Worm (Caenorhabditis elegans): ENCODE data around the gene epg-4.
A peak's percentile ranks its signal among the peaks of the same experiment; 100 is the strongest.

epg-4 gene

DNA sequence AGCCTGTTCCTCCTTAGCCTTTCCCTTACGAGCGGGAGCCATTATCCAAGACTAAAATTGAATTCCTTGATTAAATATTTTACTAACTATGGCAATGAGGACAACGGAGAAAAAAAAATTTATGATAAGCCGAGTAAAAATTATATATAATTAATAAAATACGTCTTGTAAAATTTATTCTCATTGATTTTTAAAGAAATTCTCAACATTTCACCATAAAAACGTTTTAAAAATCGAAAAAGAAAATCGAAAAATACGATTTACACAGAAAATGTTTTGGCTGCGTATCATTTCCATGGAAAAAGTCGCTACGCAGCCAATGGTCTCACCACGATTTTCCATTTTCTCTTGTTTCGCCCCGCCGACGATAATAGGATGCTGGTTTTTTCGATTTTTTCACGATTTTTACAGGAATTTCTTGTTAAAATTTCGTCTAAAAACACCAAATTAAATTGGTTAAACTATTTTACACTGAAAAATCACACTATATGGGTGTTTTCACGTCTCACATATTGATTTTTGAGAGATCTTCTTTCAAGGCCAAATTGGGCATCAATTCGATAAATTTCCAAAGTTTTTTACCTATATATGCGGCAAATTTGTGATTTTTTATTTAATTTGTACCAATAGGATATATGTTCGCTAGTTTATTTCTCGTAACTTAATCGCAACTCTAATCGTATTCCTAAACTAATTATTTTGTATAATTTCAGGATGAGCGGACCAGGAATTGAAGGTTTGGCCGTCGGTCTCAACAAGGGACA, 2.2 kb upstream of the epg-4 start, which contains the start of the genes rps-14 and rpl-36 (continued):
- TF ChIP-seq dpl-1 (GFP tag; optimal IDR thresholded peaks at IDR 0.05) (peak; percentile 83 to 86 (median 86)), lin-39 (tag; optimal IDR thresholded peaks at IDR 0.05) (peak; percentile 62), lsy-2 (tag; optimal IDR thresholded peaks at IDR 0.05) (peak; percentile 95 to 96), mep-1 (tag; optimal IDR thresholded peaks at IDR 0.05) (peak; percentile 96), nhr-237 (tag; optimal IDR thresholded peaks at IDR 0.05) (peak; percentile 74), fkh-4 (tag; optimal IDR thresholded peaks at IDR 0.05; ENCODE audit: borderline replicate concordance) (peak; percentile 40), rnt-1 (tag; optimal IDR thresholded peaks at IDR 0.05) (peak; percentile 90), dsc-1 (tag; optimal IDR thresholded peaks at IDR 0.05) (peak; percentile 89), nhr-71 (tag; optimal IDR thresholded peaks at IDR 0.05) (peak; percentile 93), nhr-11 (tag; optimal IDR thresholded peaks at IDR 0.05) (peak; percentile 30), isw-1 (GFP tag; IDR thresholded peaks at IDR 0.05) (peak; percentile 94), lin-15B (tag; optimal IDR thresholded peaks at IDR 0.05) (peak; percentile 90), mef-2 (tag; optimal IDR thresholded peaks at IDR 0.05) (peak; percentile 27), nhr-12 (tag; optimal IDR thresholded peaks at IDR 0.05) (no peak), ces-1 (GFP tag; optimal IDR thresholded peaks at IDR 0.05) (no peak), ceh-8 (GFP tag; optimal IDR thresholded peaks at IDR 0.05) (peak; percentile 67), nhr-85 (tag) (peak; percentile 94), zip-4 (GFP tag; optimal IDR thresholded peaks at IDR 0.05) (peak; percentile 66), fkh-10 (GFP tag; optimal IDR thresholded peaks at IDR 0.05) (peak; percentile 66), zag-1 (tag; optimal IDR thresholded peaks at IDR 0.05) (peak; percentile 51), grh-1 (GFP tag; IDR thresholded peaks at IDR 0.05) (peak; percentile 70), fos-1 (tag; optimal IDR thresholded peaks at IDR 0.05) (peak; percentile 84), lir-3 (tag; optimal IDR thresholded peaks at IDR 0.05; ENCODE audit: poor library complexity) (peak; percentile 77), irx-1 (tag; optimal IDR thresholded peaks at IDR 0.05) (peak; percentile 83), pqm-1 (tag; optimal IDR thresholded peaks at IDR 0.05) (no peak), sup-37 (GFP tag; optimal IDR thresholded peaks at IDR 0.05) (no peak), nhr-76 (tag; optimal IDR thresholded peaks at IDR 0.05) (no peak), nhr-19 (GFP tag; conservative IDR thresholded peaks at IDR 0.05) (peak; percentile 92), nhr-47 (tag; optimal IDR thresholded peaks at IDR 0.05) (peak; percentile 92), ceh-82 (tag; optimal IDR thresholded peaks at IDR 0.05) (peak; percentile 88 to 90 (median 89)), efl-1 (optimal IDR thresholded peaks at IDR 0.05) (peak; percentile 90 to 92), efl-1 (GFP tag; optimal IDR thresholded peaks at IDR 0.05 in 1 of 2) (peak; percentile 82 to 97), F16B12.6 (tag; optimal IDR thresholded peaks at IDR 0.05) (peak; percentile 69), C16A3.4 (tag; optimal IDR thresholded peaks at IDR 0.05) (peak; percentile 96)

ce11 chrIII:7180613-7181012, 1.4 kb upstream of the epg-4 start, which contains the start of gene ndab-2:
ndab-2 (plus strand) TSS chrIII:7180752.
- TF ChIP-seq fkh-4 (tag; optimal IDR thresholded peaks at IDR 0.05; ENCODE audit: borderline replicate concordance) (no peak), irx-1 (tag; optimal IDR thresholded peaks at IDR 0.05) (no peak), nhr-90 (tag; optimal IDR thresholded peaks at IDR 0.05; ENCODE audit: poor library complexity) (peak; percentile 5), lin-39 (tag; optimal IDR thresholded peaks at IDR 0.05) (no peak), lsy-2 (tag; optimal IDR thresholded peaks at IDR 0.05) (peak in 1 of 2 experiments; percentile 28), aly-2 (tag; optimal IDR thresholded peaks at IDR 0.05) (no peak), nhr-47 (tag; optimal IDR thresholded peaks at IDR 0.05) (peak; percentile 18), ama-1 (optimal IDR thresholded peaks at IDR 0.05) (peak; percentile 41)

DNA sequence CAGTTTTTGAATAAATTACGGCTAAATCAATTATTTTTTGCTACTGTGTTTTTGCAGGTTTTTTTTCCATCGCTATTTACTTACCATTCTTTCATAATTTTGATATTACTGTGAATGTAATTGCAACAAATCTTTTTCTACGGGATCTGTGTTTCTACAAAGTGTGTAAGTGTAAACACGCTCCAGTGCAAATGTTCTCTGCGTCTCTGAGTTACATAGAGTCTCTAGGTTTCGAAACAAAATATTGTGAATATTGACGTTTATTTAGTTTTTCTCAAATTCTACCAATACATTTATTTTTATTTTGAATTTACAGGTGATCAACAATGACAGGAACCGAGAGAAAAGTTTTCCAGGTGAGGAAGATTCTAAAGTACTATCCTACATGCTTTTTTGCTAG, 2.1 kb downstream of the epg-4 start, which contains the start of gene yju-2:
TSS of gene yju-2 (plus strand) at position 315 of the 400 bp plus-strand sequence.
- TF ChIP-seq nhr-20 (tag; optimal IDR thresholded peaks at IDR 0.05) (peak; percentile 40), zip-4 (GFP tag; optimal IDR thresholded peaks at IDR 0.05) (no peak), pag-3 (tag; optimal IDR thresholded peaks at IDR 0.05; ENCODE audit: borderline replicate concordance, insufficient read depth) (no peak), nhr-77 (tag; optimal IDR thresholded peaks at IDR 0.05) (peak; percentile 21), lsy-2 (tag; optimal IDR thresholded peaks at IDR 0.05) (peak; percentile 64 to 90), sptf-1 (tag; optimal IDR thresholded peaks at IDR 0.05) (no peak), hlh-17 (GFP tag; optimal IDR thresholded peaks at IDR 0.05; ENCODE audit: borderline replicate concordance) (no peak), lin-13 (GFP tag; optimal IDR thresholded peaks at IDR 0.05) (peak; percentile 70), ztf-11 (tag; optimal IDR thresholded peaks at IDR 0.05) (no peak), C34B4.2 (tag; optimal IDR thresholded peaks at IDR 0.05) (no peak), pax-3 (tag; optimal IDR thresholded peaks at IDR 0.05) (no peak), pqm-1 (tag; optimal IDR thresholded peaks at IDR 0.05) (no peak), dpl-1 (GFP tag; optimal IDR thresholded peaks at IDR 0.05) (peak; percentile 51 to 72 (median 70)), unc-62 (GFP tag; optimal IDR thresholded peaks at IDR 0.05) (no peak), sup-37 (GFP tag; optimal IDR thresholded peaks at IDR 0.05) (no peak), lir-3 (tag; optimal IDR thresholded peaks at IDR 0.05; ENCODE audit: poor library complexity) (peak; percentile 56), swsn-7 (tag; optimal IDR thresholded peaks at IDR 0.05) (peak; percentile 27), aly-2 (tag; optimal IDR thresholded peaks at IDR 0.05) (no peak)
